Fruit fly (Drosophila melanogaster): Measurements from ENCODE around the gene Rab11.

Rab11 gene

dm6 chr3R:21138220-21138754 lies 27.1 kb downstream of the Rab11 start, which contains the start of gene meigo (continued):
- TF ChIP-seq kay (GFP tag; optimal IDR thresholded peaks at IDR 0.05) (peak; percentile 41), gsb-n (tag; optimal IDR thresholded peaks at IDR 0.05) (peak; percentile 44), CG17361 (GFP tag; IDR thresholded peaks at IDR 0.05) (peak; percentile 84), ara (GFP tag; IDR thresholded peaks at IDR 0.05) (no peak), ase (GFP tag; IDR thresholded peaks at IDR 0.05) (no peak), psq (GFP tag; optimal IDR thresholded peaks at IDR 0.05) (no peak), Sox100B (GFP tag; optimal IDR thresholded peaks at IDR 0.05) (no peak), CG16779 (GFP tag; IDR thresholded peaks at IDR 0.05) (no peak), CG43689 (GFP tag; IDR thresholded peaks at IDR 0.05) (no peak), E2f1 (GFP tag; IDR thresholded peaks at IDR 0.05) (0 out of 2 replicates have a peak, but pooled peaks have one; percentile 27), CG11695 (GFP tag; IDR thresholded peaks at IDR 0.05) (no peak), shn (GFP tag; optimal IDR thresholded peaks at IDR 0.05) (peak; percentile 6), CG7556 (GFP tag; optimal IDR thresholded peaks at IDR 0.05) (peak; percentile 62), CG8944 (GFP tag; optimal IDR thresholded peaks at IDR 0.05) (peak; percentile 48), Deaf1 (tag; optimal IDR thresholded peaks at IDR 0.05) (no peak), CoRest (tag; optimal IDR thresholded peaks at IDR 0.05) (peak; percentile 86), Atf-2 (GFP tag; optimal IDR thresholded peaks at IDR 0.05) (peak; percentile 16), Hand (GFP tag; optimal IDR thresholded peaks at IDR 0.05) (peak; percentile 20), Lpt (GFP tag; optimal IDR thresholded peaks at IDR 0.05) (no peak), CG2120 (GFP tag; optimal IDR thresholded peaks at IDR 0.05) (peak; percentile 87), CG32767 (GFP tag; IDR thresholded peaks at IDR 0.05) (no peak), CG7987 (GFP tag; optimal IDR thresholded peaks at IDR 0.05) (peak; percentile 32), CG12942 (GFP tag; optimal IDR thresholded peaks at IDR 0.05) (peak; percentile 67), bab2 (GFP tag; optimal IDR thresholded peaks at IDR 0.05) (peak; percentile 33), CG11398 (GFP tag; optimal IDR thresholded peaks at IDR 0.05) (peak; percentile 31), C15 (GFP tag; IDR thresholded peaks at IDR 0.05) (0 out of 3 replicates have a peak, but pooled peaks have one; percentile 13), CG13424 (tag; optimal IDR thresholded peaks at IDR 0.05) (peak; percentile 76), Camta (GFP tag; optimal IDR thresholded peaks at IDR 0.05) (peak; percentile 49), jumu (GFP tag; optimal IDR thresholded peaks at IDR 0.05) (peak; percentile 40), pan (optimal IDR thresholded peaks at IDR 0.05) (no peak), pan (GFP tag; optimal IDR thresholded peaks at IDR 0.05 in 1 of 2, IDR thresholded peaks at IDR 0.05 in 1 of 2) (peak in 1 of 2 experiments; percentile 60), Pdp1 (GFP tag; optimal IDR thresholded peaks at IDR 0.05) (peak in 1 of 2 experiments; percentile 65), CG3995 (GFP tag; optimal IDR thresholded peaks at IDR 0.05) (peak; percentile 89), CG17802 (tag; optimal IDR thresholded peaks at IDR 0.05) (no peak), fd102C (GFP tag; optimal IDR thresholded peaks at IDR 0.05) (no peak), CG13287 (GFP tag; IDR thresholded peaks at IDR 0.05; ENCODE audit: partially characterized antibody) (0 out of 2 replicates have a peak, but pooled peaks have one; percentile 36), nom (GFP tag; optimal IDR thresholded peaks at IDR 0.05) (peak; percentile 31), CG10321 (GFP tag; IDR thresholded peaks at IDR 0.05) (no peak), seq (GFP tag; IDR thresholded peaks at IDR 0.05) (no peak), pho (GFP tag; optimal IDR thresholded peaks at IDR 0.05) (peak; percentile 76), CG6654 (GFP tag; optimal IDR thresholded peaks at IDR 0.05) (no peak), Xrp1 (GFP tag; IDR thresholded peaks at IDR 0.05) (peak; percentile 78), CG13624 (GFP tag; optimal IDR thresholded peaks at IDR 0.05) (peak; percentile 60), CG33213 (GFP tag; optimal IDR thresholded peaks at IDR 0.05) (peak; percentile 18), CG3838 (GFP tag; optimal IDR thresholded peaks at IDR 0.05) (no peak), CG31224 (GFP tag; IDR thresholded peaks at IDR 0.05) (no peak), Poxn (GFP tag; IDR thresholded peaks at IDR 0.05) (no peak), CG13123 (GFP tag; optimal IDR thresholded peaks at IDR 0.05) (peak; percentile 44), lilli (GFP tag; optimal IDR thresholded peaks at IDR 0.05) (peak; percentile 84), CG18764 (GFP tag; optimal IDR thresholded peaks at IDR 0.05) (peak; percentile 58), Dad (GFP tag; optimal IDR thresholded peaks at IDR 0.05) (peak; percentile 25), Blimp-1 (GFP tag; optimal IDR thresholded peaks at IDR 0.05) (peak; percentile 64)

Data from whole organism, embryonic.